Fruit fly (Drosophila melanogaster) whole organism, wandering third instar larva: ENCODE data around the gene Ant2.
A peak's percentile ranks its signal among the peaks of the same experiment; 100 is the strongest.

Source experiments
- CG32264 ChIP-seq: fragments of 200-800 bp; sonication (Bioruptor generic); optimal IDR thresholded peaks from 2 replicates; lab custom pipeline; 2016; ENCODE audit warnings: missing biosample characterization, missing genetic modification characterization
- CG9705 ChIP-seq: fragments of 200-800 bp; sonication (Bioruptor generic); optimal IDR thresholded peaks from 2 replicates; lab custom pipeline; 2018; ENCODE audit warnings: missing biosample characterization, mild to moderate bottlenecking, missing genetic modification characterization
- CrebA ChIP-seq: fragments of 200-800 bp; sonication (Bioruptor generic); optimal IDR thresholded peaks from 2 replicates; lab custom pipeline; 2016; ENCODE audit warnings: missing biosample characterization, mild to moderate bottlenecking, missing genetic modification characterization, borderline replicate concordance
- Dfd ChIP-seq: fragments of >200 bp; optimal IDR thresholded peaks from 2 replicates; lab custom pipeline; 2017; ENCODE audit warnings: missing biosample characterization, missing genetic modification characterization
- Dif ChIP-seq: fragments of 200-275, 200-300 bp; sonication (Bioruptor generic); optimal IDR thresholded peaks from 2 replicates; lab custom pipeline; 2018; ENCODE audit warnings: missing biosample characterization, missing genetic modification characterization; ENCODE audit not compliant: partially characterized antibody
- HLH106 ChIP-seq: fragments of 200-800 bp; optimal IDR thresholded peaks from 3 replicates; lab custom pipeline; 2019; ENCODE audit warnings: missing biosample characterization, mild to moderate bottlenecking, missing genetic modification characterization, moderate library complexity
- Hnf4 ChIP-seq: fragments of 200-800 bp; sonication (Bioruptor generic); optimal IDR thresholded peaks from 2 replicates; lab custom pipeline; 2016; ENCODE audit warnings: missing biosample characterization, mild to moderate bottlenecking, missing genetic modification characterization
- Hr83 ChIP-seq: fragments of 200-300 bp; sonication (Bioruptor generic); optimal IDR thresholded peaks from 2 replicates; lab custom pipeline; 2016; ENCODE audit warnings: missing biosample characterization, mild to moderate bottlenecking, missing genetic modification characterization, moderate library complexity; ENCODE audit not compliant: poor library complexity, severe bottlenecking
- Jra ChIP-seq: sonication (Bioruptor generic); optimal IDR thresholded peaks from 2 replicates; lab custom pipeline; 2016; ENCODE audit warnings: missing biosample characterization, missing genetic modification characterization
- Mio ChIP-seq: sonication (Bioruptor generic); optimal IDR thresholded peaks from 2 replicates; lab custom pipeline; 2016; ENCODE audit warnings: missing biosample characterization, missing genetic modification characterization
- Myc ChIP-seq: fragments of >200 bp; optimal IDR thresholded peaks from 2 replicates; lab custom pipeline; 2017
- N ChIP-seq: fragments of >200 bp; optimal IDR thresholded peaks from 2 replicates; lab custom pipeline; 2018; ENCODE audit warnings: missing biosample characterization, missing external identifiers, missing genetic modification characterization
- OdsH ChIP-seq: fragments of 200-800 bp; sonication (Bioruptor generic); optimal IDR thresholded peaks from 2 replicates; lab custom pipeline; 2016; ENCODE audit warnings: missing biosample characterization, mild to moderate bottlenecking, missing genetic modification characterization
- Rel ChIP-seq, 2 experiments: fragments of 200-800 bp; sonication (Bioruptor generic) in 1 of 2; optimal IDR thresholded peaks; 2 replicates in 1 of 2; 3 replicates in 1 of 2; lab custom pipeline; 2016 to 2019; ENCODE audit warnings: mild to moderate bottlenecking in 2 of 2, missing biosample characterization in 2 of 2, missing genetic modification characterization in 2 of 2, moderate library complexity in 1 of 2
- Vsx2 ChIP-seq: fragments of 200-300, 225-300 bp; sonication (Bioruptor generic); optimal IDR thresholded peaks from 2 replicates; lab custom pipeline; 2018; ENCODE audit warnings: missing biosample characterization, missing genetic modification characterization; ENCODE audit not compliant: partially characterized antibody
- brk ChIP-seq: fragments of 200-800 bp; sonication (Bioruptor generic); optimal IDR thresholded peaks from 2 replicates; lab custom pipeline; 2016; ENCODE audit warnings: missing biosample characterization, mild to moderate bottlenecking, missing genetic modification characterization
- dl ChIP-seq, 2 experiments: fragments of 175-275, 200-275 bp in 1 of 2; fragments of 200-275 bp in 1 of 2; sonication (Bioruptor generic); optimal IDR thresholded peaks; lab custom pipeline; 2018; ENCODE audit warnings: mild to moderate bottlenecking in 2 of 2, missing biosample characterization in 2 of 2, missing genetic modification characterization in 2 of 2, moderate library complexity in 2 of 2; ENCODE audit not compliant: partially characterized antibody in 2 of 2, insufficient read depth in 1 of 2
- dsf ChIP-seq: sonication (Bioruptor generic); optimal IDR thresholded peaks from 2 replicates; lab custom pipeline; 2016; ENCODE audit warnings: missing biosample characterization, missing genetic modification characterization, borderline replicate concordance
- foxo ChIP-seq, 2 experiments: fragments of 200-800 bp; sonication (Bioruptor generic); optimal IDR thresholded peaks; 2 replicates in 1 of 2; 3 replicates in 1 of 2; lab custom pipeline; 2016 to 2017; ENCODE audit warnings: missing biosample characterization in 2 of 2, missing genetic modification characterization in 2 of 2
- h ChIP-seq: fragments of 200-800 bp; sonication (Bioruptor generic); optimal IDR thresholded peaks from 3 replicates; lab custom pipeline; 2016; ENCODE audit warnings: missing biosample characterization, mild to moderate bottlenecking, missing genetic modification characterization
- jim ChIP-seq: fragments of 175-275, 200-325 bp; sonication (Bioruptor generic); optimal IDR thresholded peaks from 2 replicates; lab custom pipeline; 2016; ENCODE audit warnings: missing biosample characterization, mild to moderate bottlenecking, missing genetic modification characterization
- lola ChIP-seq: fragments of >200 bp; optimal IDR thresholded peaks from 2 replicates; lab custom pipeline; 2017; ENCODE audit warnings: missing biosample characterization, missing genetic modification characterization
- pan ChIP-seq: fragments of >200 bp; optimal IDR thresholded peaks from 2 replicates; lab custom pipeline; 2017
- psq ChIP-seq: fragments of 200-800 bp; sonication (Bioruptor generic); optimal IDR thresholded peaks from 3 replicates; lab custom pipeline; 2017; ENCODE audit warnings: missing biosample characterization, mild to moderate bottlenecking, missing genetic modification characterization, moderate library complexity
- rgr ChIP-seq: fragments of 200-800 bp; sonication (Bioruptor generic); optimal IDR thresholded peaks from 3 replicates; lab custom pipeline; 2016; ENCODE audit warnings: missing biosample characterization, mild to moderate bottlenecking, missing genetic modification characterization
- sage ChIP-seq: fragments of 200-800 bp; sonication (Bioruptor generic); optimal IDR thresholded peaks from 2 replicates; lab custom pipeline; 2016; ENCODE audit warnings: missing biosample characterization, mild to moderate bottlenecking, missing genetic modification characterization
- usp ChIP-seq: fragments of >200 bp; optimal IDR thresholded peaks from 2 replicates; lab custom pipeline; 2017; ENCODE audit warnings: missing biosample characterization, missing genetic modification characterization
- woc ChIP-seq: sonication (Bioruptor generic); optimal IDR thresholded peaks from 2 replicates; lab custom pipeline; 2016; ENCODE audit warnings: missing biosample characterization, mild to moderate bottlenecking, missing genetic modification characterization

Gene Ant2

dm6 chrX:10815511-10816080 is 28.9 kb upstream of the Ant2 start (continued):
- TF ChIP-seq N (GFP tag; lab: Kevin White, UChicago) (peak; percentile 99), HLH106 (no peak)

dm6 chrX:10814832-10815372 is 28.2 kb upstream of the Ant2 start:
- no peak for TF ChIP-seq Hr83 (GFP tag; lab: Kevin White, UChicago)
- TF ChIP-seq woc (GFP tag; lab: Kevin White, UChicago) = no peak
- TF ChIP-seq Dfd (GFP tag; lab: Kevin White, UChicago) = peak; percentile 3

dm6 chrX:10814113-10814512 is 27.4 kb upstream of the Ant2 start:
- TF ChIP-seq jim (GFP tag; lab: Kevin White, UChicago) = no peak
- no peak for TF ChIP-seq pan (lab: Kevin White, UChicago)
- no peak for TF ChIP-seq foxo (GFP tag; optimal IDR thresholded peaks at IDR 0.05; lab: Kevin White, UChicago)
- no peak for TF ChIP-seq woc (GFP tag; lab: Kevin White, UChicago)
- TF ChIP-seq dl (GFP tag; optimal IDR thresholded peaks at IDR 0.05; lab: Kevin White, UChicago; ENCODE audit: insufficient read depth in 1 of 2, partially characterized antibody in 2 of 2) = peak in 1 of 2 experiments; percentile 2
- no peak for TF ChIP-seq CG9705 (GFP tag; lab: Kevin White, UChicago)
- no peak for TF ChIP-seq CG32264 (GFP tag; lab: Kevin White, UChicago)
- no peak for TF ChIP-seq sage (GFP tag; lab: Kevin White, UChicago)
- no peak for TF ChIP-seq OdsH (GFP tag; lab: Kevin White, UChicago)
- no peak for TF ChIP-seq dsf (GFP tag; lab: Kevin White, UChicago)
- TF ChIP-seq rgr (GFP tag; lab: Kevin White, UChicago) = no peak
- no peak for TF ChIP-seq h (GFP tag; lab: Kevin White, UChicago)
- TF ChIP-seq lola (GFP tag; lab: Kevin White, UChicago) = no peak
- no peak for TF ChIP-seq CrebA (GFP tag; lab: Kevin White, UChicago)
- peak; percentile 35 for TF ChIP-seq Dif (GFP tag; lab: Kevin White, UChicago)
- TF ChIP-seq, all 38 proteins: peak for 2

- peak; percentile 54 for TF ChIP-seq psq
- TF ChIP-seq dsf (GFP tag; lab: Kevin White, UChicago) = no peak
Observed at dm6 chrX:10808684-10809083, 22.0 kb upstream of the Ant2 start.

- TF ChIP-seq sage (GFP tag; lab: Kevin White, UChicago) (no peak), CG32264 (GFP tag; lab: Kevin White, UChicago) (no peak), usp (GFP tag; lab: Kevin White, UChicago) (no peak), psq (peak; percentile 45), Mio (GFP tag; lab: Kevin White, UChicago) (no peak), jim (GFP tag; lab: Kevin White, UChicago) (no peak), Hnf4 (GFP tag; lab: Kevin White, UChicago) (peak; percentile 16), Rel (GFP tag; optimal IDR thresholded peaks at IDR 0.05; lab: Kevin White, UChicago) (peak; percentile 38), Rel (tag; optimal IDR thresholded peaks at IDR 0.05; lab: Kevin White, UChicago) (peak; percentile 36), lola (GFP tag; lab: Kevin White, UChicago) (no peak), HLH106 (peak; percentile 9), h (GFP tag; lab: Kevin White, UChicago) (no peak), Vsx2 (peak; percentile 84), CrebA (GFP tag; lab: Kevin White, UChicago) (peak; percentile 15), Myc (lab: Kevin White, UChicago) (no peak), Jra (GFP tag; lab: Kevin White, UChicago) (no peak), rgr (GFP tag; lab: Kevin White, UChicago) (no peak), dl (GFP tag; optimal IDR thresholded peaks at IDR 0.05; lab: Kevin White, UChicago; ENCODE audit: insufficient read depth in 1 of 2, partially characterized antibody in 2 of 2) (peak; percentile 17 to 35), brk (GFP tag; lab: Kevin White, UChicago) (no peak), Dif (GFP tag; lab: Kevin White, UChicago) (peak; percentile 73)
Observed at dm6 chrX:10806718-10807412, 20.2 kb upstream of the Ant2 start.
